Worm (Caenorhabditis elegans): ENCODE data around the gene C08F11.12.

DNA sequence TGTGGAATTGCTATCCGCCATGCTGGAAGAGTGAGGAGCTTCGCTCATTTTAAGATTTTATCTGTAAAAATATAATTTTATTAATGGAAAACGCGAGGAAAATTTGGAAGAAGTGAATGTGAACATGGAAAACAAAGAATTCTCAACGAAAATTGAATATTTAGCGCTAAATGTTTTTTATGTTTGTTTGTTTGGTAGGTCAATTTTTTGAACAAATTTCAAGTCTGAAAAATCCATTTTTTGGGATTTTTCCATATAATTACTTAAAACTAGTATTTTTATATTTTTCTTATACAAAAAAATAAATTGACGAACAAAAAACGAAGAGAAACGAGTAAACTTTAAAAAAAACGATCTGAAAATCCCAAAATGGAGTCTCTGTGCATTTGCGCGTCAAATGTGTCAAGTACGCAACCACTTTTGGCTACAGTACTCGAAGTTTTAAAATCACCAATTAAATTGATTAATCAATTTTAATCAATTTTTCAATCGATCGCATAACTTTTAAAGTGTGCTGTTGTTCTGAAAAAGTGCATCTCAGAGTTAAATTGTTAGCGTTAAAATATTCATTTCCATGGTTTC, 15.6 kb upstream of the C08F11.12 start, which contains the start of gene fbxa-215:
- TF ChIP-seq pax-3 (tag; optimal IDR thresholded peaks at IDR 0.05), result no peak
- no peak for TF ChIP-seq sptf-1 (tag; optimal IDR thresholded peaks at IDR 0.05)
- no peak for TF ChIP-seq lin-15B (tag; optimal IDR thresholded peaks at IDR 0.05)
- no peak for TF ChIP-seq unc-62 (GFP tag; optimal IDR thresholded peaks at IDR 0.05)
- no peak for TF ChIP-seq ama-1 (optimal IDR thresholded peaks at IDR 0.05)
- no peak for TF ChIP-seq pqm-1 (tag; optimal IDR thresholded peaks at IDR 0.05)
- no peak for TF ChIP-seq fos-1 (tag; optimal IDR thresholded peaks at IDR 0.05)
- no peak for TF ChIP-seq nhr-237 (tag; optimal IDR thresholded peaks at IDR 0.05)
- TF ChIP-seq ceh-82 (tag; optimal IDR thresholded peaks at IDR 0.05), result no peak
- no peak for TF ChIP-seq skn-1 (tag; optimal IDR thresholded peaks at IDR 0.05)
- no peak for TF ChIP-seq egl-13 (tag; optimal IDR thresholded peaks at IDR 0.05)
- TF ChIP-seq rnt-1 (tag; optimal IDR thresholded peaks at IDR 0.05), result no peak
- TF ChIP-seq nhr-28 (tag; optimal IDR thresholded peaks at IDR 0.05), result no peak
- TF ChIP-seq nhr-47 (tag; optimal IDR thresholded peaks at IDR 0.05), result no peak
